Fruit fly (Drosophila melanogaster) whole organism, wandering third instar larva: ENCODE data around the gene melt.

ENCODE experiments used
- Hr78 ChIP-seq: fragments of >200 bp; optimal IDR thresholded peaks from 2 replicates; lab custom pipeline; 2017; ENCODE audit warnings: missing biosample characterization, missing genetic modification characterization
- Myc ChIP-seq: fragments of >200 bp; optimal IDR thresholded peaks from 2 replicates; lab custom pipeline; 2017
- OdsH ChIP-seq: fragments of 200-800 bp; sonication (Bioruptor generic); optimal IDR thresholded peaks from 2 replicates; lab custom pipeline; 2016; ENCODE audit warnings: missing biosample characterization, mild to moderate bottlenecking, missing genetic modification characterization
- psq ChIP-seq: fragments of 200-800 bp; sonication (Bioruptor generic); optimal IDR thresholded peaks from 3 replicates; lab custom pipeline; 2017; ENCODE audit warnings: missing biosample characterization, mild to moderate bottlenecking, missing genetic modification characterization, moderate library complexity
- woc ChIP-seq: sonication (Bioruptor generic); optimal IDR thresholded peaks from 2 replicates; lab custom pipeline; 2016; ENCODE audit warnings: missing biosample characterization, mild to moderate bottlenecking, missing genetic modification characterization

- no peak for TF ChIP-seq Hr78 (GFP tag; lab: Kevin White, UChicago)
- no peak for TF ChIP-seq OdsH (GFP tag; lab: Kevin White, UChicago)
- TF ChIP-seq psq (GFP tag; lab: Kevin White, UChicago): no peak
- TF ChIP-seq woc (GFP tag; lab: Kevin White, UChicago): no peak
- no peak for TF ChIP-seq Myc (lab: Kevin White, UChicago)
Measured at dm6 chr3L:7190497-7190896, 56.2 kb downstream of the melt start.
